Worm (Caenorhabditis elegans): ENCODE measurements around the gene fat-1.

- no peak for TF ChIP-seq nhr-237 (tag; optimal IDR thresholded peaks at IDR 0.05)
- no peak for TF ChIP-seq ama-1 (optimal IDR thresholded peaks at IDR 0.05)
- TF ChIP-seq unc-62 (GFP tag; optimal IDR thresholded peaks at IDR 0.05 in 1 of 2) = no peak
- no peak for TF ChIP-seq unc-62 (tag; optimal IDR thresholded peaks at IDR 0.05)
Measured at ce11 chrIV:13328059-13328458, 12.6 kb downstream of the fat-1 start, which contains the start of gene far-6.
